Fruit fly (Drosophila melanogaster) whole organism, embryonic: ENCODE results near the gene pHCl-2.
A peak's percentile ranks its signal among the peaks of the same experiment; 100 is the strongest.

Source experiments
- Abd-B ChIP-seq: fragments of 200-800 bp; sonication (Bioruptor generic); optimal IDR thresholded peaks from 2 replicates; lab custom pipeline; 2018; ENCODE audit warnings: missing biosample characterization, mild to moderate bottlenecking, missing genetic modification characterization, moderate library complexity
- Ada2b ChIP-seq: fragments of 200-800 bp; sonication (Bioruptor generic); IDR thresholded peaks from 2 replicates; pipeline ENCODE4 v1.3.6; 2022; ENCODE audit warnings: missing biosample characterization, missing genetic modification characterization
- Atf3 ChIP-seq: fragments of 200-800 bp; sonication (Bioruptor generic); optimal IDR thresholded peaks from 3 replicates; lab custom pipeline; 2016; ENCODE audit warnings: missing biosample characterization, missing genetic modification characterization
- BEAF-32 ChIP-seq: fragments of 200-800 bp; sonication (Bioruptor generic); optimal IDR thresholded peaks from 3 replicates; lab custom pipeline; 2017; ENCODE audit warnings: missing biosample characterization, missing genetic modification characterization, mild to moderate bottlenecking, moderate library complexity, missing genetic modification reagents
- CG10267 ChIP-seq: fragments of 200-800 bp; sonication (Bioruptor generic); optimal IDR thresholded peaks from 2 replicates; lab custom pipeline; 2018; ENCODE audit warnings: missing biosample characterization, mild to moderate bottlenecking, missing genetic modification characterization, moderate library complexity
- CG10431 ChIP-seq: fragments of 200-800 bp; sonication (Bioruptor generic); optimal IDR thresholded peaks from 3 replicates; lab custom pipeline; 2018; ENCODE audit warnings: missing biosample characterization, mild to moderate bottlenecking, missing genetic modification characterization
- CG11093 ChIP-seq: fragments of 200-800 bp; sonication (Bioruptor generic); IDR thresholded peaks from 3 replicates; pipeline ENCODE4 v1.3.6; 2022; ENCODE audit warnings: missing biosample characterization, missing genetic modification characterization
- CG11504 ChIP-seq: fragments of 200-800 bp; sonication (Bioruptor generic); optimal IDR thresholded peaks from 3 replicates; lab custom pipeline; 2019; ENCODE audit warnings: missing biosample characterization, mild to moderate bottlenecking, missing genetic modification characterization, moderate library complexity
- CG12942 ChIP-seq: fragments of 200-800 bp; sonication (Bioruptor generic); optimal IDR thresholded peaks from 3 replicates; lab custom pipeline; 2016; ENCODE audit warnings: missing biosample characterization, missing genetic modification characterization
- CG13624 ChIP-seq: fragments of 200-800 bp; sonication (Bioruptor generic); optimal IDR thresholded peaks from 2 replicates; lab custom pipeline; 2016; ENCODE audit warnings: missing biosample characterization, missing genetic modification characterization
- CG14965 ChIP-seq: fragments of 200-800 bp; sonication (Bioruptor generic); optimal IDR thresholded peaks from 2 replicates; lab custom pipeline; 2016; ENCODE audit warnings: missing biosample characterization, missing genetic modification characterization, borderline replicate concordance
- CG18011 ChIP-seq: fragments of 200-800 bp; sonication (Bioruptor generic); optimal IDR thresholded peaks from 2 replicates; lab custom pipeline; 2017; ENCODE audit warnings: missing biosample characterization, missing genetic modification characterization, mild to moderate bottlenecking, moderate library complexity, missing genotype
- CG32532 ChIP-seq: fragments of 200-800 bp; sonication (Bioruptor generic); IDR thresholded peaks from 2 replicates; pipeline ENCODE4 v1.3.6; 2022; ENCODE audit warnings: missing biosample characterization, missing genetic modification characterization
- CG4328 ChIP-seq: fragments of 200-800 bp; sonication (Bioruptor generic); optimal IDR thresholded peaks from 3 replicates; lab custom pipeline; 2017; ENCODE audit warnings: missing biosample characterization, missing genetic modification reagents, missing genetic modification characterization
- CG5245 ChIP-seq: fragments of 200-800 bp; sonication (Bioruptor generic); optimal IDR thresholded peaks from 3 replicates; lab custom pipeline; 2016; ENCODE audit warnings: missing biosample characterization, missing genetic modification characterization
- CG6254 ChIP-seq: fragments of 200-800 bp; sonication (Bioruptor generic); optimal IDR thresholded peaks from 3 replicates; lab custom pipeline; 2017; ENCODE audit warnings: mild to moderate bottlenecking, missing biosample characterization, missing genetic modification reagents, missing genetic modification characterization
- CG6654 ChIP-seq: fragments of 200-800 bp; sonication (Bioruptor generic); optimal IDR thresholded peaks from 2 replicates; lab custom pipeline; 2017; ENCODE audit warnings: missing biosample characterization, mild to moderate bottlenecking, missing genetic modification characterization
- CG6791 ChIP-seq: fragments of 200-800 bp; sonication (Bioruptor generic); IDR thresholded peaks from 3 replicates; pipeline ENCODE4 v1.3.6; 2022; ENCODE audit warnings: missing biosample characterization, missing genetic modification characterization; ENCODE audit not compliant: partially characterized antibody
- CG7928 ChIP-seq: fragments of 200-800 bp; sonication (Bioruptor generic); optimal IDR thresholded peaks from 2 replicates; lab custom pipeline; 2017; ENCODE audit warnings: missing biosample characterization, mild to moderate bottlenecking, missing genetic modification characterization
- CG8089 ChIP-seq: fragments of 200-800 bp; sonication (Bioruptor generic); optimal IDR thresholded peaks from 3 replicates; lab custom pipeline; 2016; ENCODE audit warnings: missing biosample characterization, missing genetic modification characterization
- CG8478 ChIP-seq: fragments of >200 bp; optimal IDR thresholded peaks from 2 replicates; lab custom pipeline; 2018
- CG8924 ChIP-seq: fragments of 200-800 bp; optimal IDR thresholded peaks from 3 replicates; lab custom pipeline; 2019; ENCODE audit warnings: missing biosample characterization, mild to moderate bottlenecking, missing genetic modification characterization, moderate library complexity
- CG9797 ChIP-seq: fragments of 200-800 bp; sonication (Bioruptor generic); optimal IDR thresholded peaks from 3 replicates; lab custom pipeline; 2018; ENCODE audit warnings: missing biosample characterization, mild to moderate bottlenecking, missing genetic modification characterization
- D ChIP-seq, 2 experiments: fragments of 200-800 bp in 1 of 2; fragments of >200 bp in 1 of 2; sonication (Bioruptor generic) in 1 of 2; optimal IDR thresholded peaks; 2 replicates in 1 of 2; 3 replicates in 1 of 2; lab custom pipeline; 2017; ENCODE audit warnings: mild to moderate bottlenecking in 1 of 2, missing biosample characterization in 1 of 2, missing genetic modification characterization in 1 of 2, missing genetic modification reagents in 1 of 2
- D19A ChIP-seq: fragments of 200-800 bp; optimal IDR thresholded peaks from 3 replicates; lab custom pipeline; 2019; ENCODE audit warnings: missing biosample characterization, mild to moderate bottlenecking, missing genetic modification characterization, moderate library complexity
- NC2α ChIP-seq: fragments of 200-800 bp; sonication (Bioruptor generic); optimal IDR thresholded peaks from 2 replicates; lab custom pipeline; 2016; ENCODE audit warnings: missing biosample characterization, missing genetic modification characterization
- Oaz ChIP-seq: fragments of 200-800 bp; sonication (Bioruptor generic); IDR thresholded peaks from 2 replicates; pipeline ENCODE4 v1.3.6; 2022; ENCODE audit warnings: missing biosample characterization, missing genetic modification characterization
- Rfx ChIP-seq: fragments of 200-800 bp; sonication (Bioruptor generic); IDR thresholded peaks from 2 replicates; pipeline ENCODE4 v1.3.6; 2022; ENCODE audit warnings: missing biosample characterization, missing genetic modification characterization
- Sox100B ChIP-seq: fragments of 200-800 bp; sonication (Bioruptor generic); optimal IDR thresholded peaks from 3 replicates; lab custom pipeline; 2018; ENCODE audit warnings: missing biosample characterization, mild to moderate bottlenecking, missing genetic modification characterization
- Sry-β ChIP-seq: fragments of 200-800 bp; sonication (Bioruptor generic); optimal IDR thresholded peaks from 2 replicates; lab custom pipeline; 2018; ENCODE audit warnings: missing biosample characterization, mild to moderate bottlenecking, missing genetic modification characterization, moderate library complexity
- Xrp1 ChIP-seq: fragments of 200-800 bp; sonication (Bioruptor generic); IDR thresholded peaks from 2 replicates; pipeline ENCODE4 v1.3.6; 2022; ENCODE audit warnings: missing biosample characterization, missing genetic modification characterization
- ap ChIP-seq: fragments of 200-800 bp; sonication (Bioruptor generic); IDR thresholded peaks from 2 replicates; pipeline ENCODE4 v1.3.6; 2022; ENCODE audit warnings: missing biosample characterization, missing genetic modification characterization
- bab2 ChIP-seq: fragments of 200-800 bp; sonication (Bioruptor generic); optimal IDR thresholded peaks from 2 replicates; lab custom pipeline; 2016; ENCODE audit warnings: missing biosample characterization, missing genetic modification characterization
- cg ChIP-seq: fragments of 200-800 bp; sonication (Bioruptor generic); optimal IDR thresholded peaks from 3 replicates; lab custom pipeline; 2019; ENCODE audit warnings: missing biosample characterization, mild to moderate bottlenecking, missing genetic modification characterization, moderate library complexity
- dati ChIP-seq: fragments of 200-800 bp; sonication (Bioruptor generic); IDR thresholded peaks from 2 replicates; pipeline ENCODE4 v1.3.6; 2022; ENCODE audit warnings: missing biosample characterization, missing genetic modification characterization
- emc ChIP-seq: fragments of 200-800 bp; sonication (Bioruptor generic); optimal IDR thresholded peaks from 2 replicates; lab custom pipeline; 2016; ENCODE audit warnings: missing biosample characterization, missing genetic modification characterization
- en ChIP-seq: fragments of 200-800 bp; sonication (Bioruptor generic); optimal IDR thresholded peaks from 2 replicates; lab custom pipeline; 2016; ENCODE audit warnings: missing biosample characterization, missing genetic modification characterization
- hkb ChIP-seq, 2 experiments: fragments of 200-800 bp in 1 of 2; fragments of >200 bp in 1 of 2; sonication (Bioruptor generic) in 1 of 2; IDR thresholded peaks in 1 of 2; optimal IDR thresholded peaks in 1 of 2; 2 replicates each; pipeline versions ENCODE4 v1.3.6 to Lab custom; 2017 to 2022; ENCODE audit warnings: missing biosample characterization in 1 of 2, missing genetic modification characterization in 1 of 2
- jigr1 ChIP-seq: fragments of 200-800 bp; sonication (Bioruptor generic); IDR thresholded peaks from 3 replicates; pipeline ENCODE4 v1.3.6; 2022; ENCODE audit warnings: missing biosample characterization, missing genetic modification characterization
- nom ChIP-seq: fragments of 200-800 bp; sonication (Bioruptor generic); optimal IDR thresholded peaks from 2 replicates; lab custom pipeline; 2017; ENCODE audit warnings: missing biosample characterization, missing genetic modification characterization, mild to moderate bottlenecking, moderate library complexity, missing genetic modification reagents
- pros ChIP-seq: fragments of 200-800 bp; sonication (Bioruptor generic); optimal IDR thresholded peaks from 3 replicates; lab custom pipeline; 2019; ENCODE audit warnings: missing biosample characterization, mild to moderate bottlenecking, missing genetic modification characterization, moderate library complexity
- rib ChIP-seq: fragments of 200-800 bp; sonication (Bioruptor generic); IDR thresholded peaks from 2 replicates; pipeline ENCODE4 v1.3.6; 2022; ENCODE audit warnings: missing biosample characterization, missing genetic modification characterization
- schlank ChIP-seq: fragments of 200-800 bp; sonication (Bioruptor generic); optimal IDR thresholded peaks from 2 replicates; lab custom pipeline; 2018; ENCODE audit warnings: missing biosample characterization, mild to moderate bottlenecking, missing genetic modification characterization
- shn ChIP-seq: fragments of 200-800 bp; sonication (Bioruptor generic); optimal IDR thresholded peaks from 3 replicates; lab custom pipeline; 2016; ENCODE audit warnings: missing biosample characterization, missing genetic modification characterization
- so ChIP-seq: fragments of 200-800 bp; sonication (Bioruptor generic); IDR thresholded peaks from 3 replicates; pipeline ENCODE4 v1.3.6; 2022; ENCODE audit warnings: missing biosample characterization, missing genetic modification characterization
- stc ChIP-seq: fragments of 200-800 bp; sonication (Bioruptor generic); IDR thresholded peaks from 2 replicates; pipeline ENCODE4 v1.3.6; 2022; ENCODE audit warnings: missing biosample characterization, missing genetic modification characterization
- tgo ChIP-seq: fragments of 200-800 bp; sonication (Bioruptor generic); IDR thresholded peaks from 3 replicates; pipeline ENCODE4 v1.3.6; 2022; ENCODE audit warnings: missing biosample characterization, missing genetic modification characterization
- trh ChIP-seq: fragments of 200-800 bp; sonication (Bioruptor generic); optimal IDR thresholded peaks from 2 replicates; lab custom pipeline; 2016; ENCODE audit warnings: missing biosample characterization, missing genetic modification characterization
- wek ChIP-seq: fragments of 200-800 bp; sonication (Bioruptor generic); optimal IDR thresholded peaks from 3 replicates; lab custom pipeline; 2018; ENCODE audit warnings: missing biosample characterization, mild to moderate bottlenecking, missing genetic modification characterization, moderate library complexity
- zen2 ChIP-seq: fragments of 200-800 bp; sonication (Bioruptor generic); IDR thresholded peaks from 3 replicates; pipeline ENCODE4 v1.3.6; 2022; ENCODE audit warnings: missing biosample characterization, missing genetic modification characterization; ENCODE audit not compliant: partially characterized antibody

The pHCl-2 gene

dm6 chr3R:31325055-31325454 lies 19.9 kb upstream of the pHCl-2 start (continued):
- TF ChIP-seq CG8478 (lab: Kevin White, UChicago): no peak
- TF ChIP-seq Ada2b (GFP tag; lab: Robert Waterston, UW): peak; percentile 76
- TF ChIP-seq Rfx (GFP tag; lab: Robert Waterston, UW): peak; percentile 75; the same call in 1 of the 2 replicates
- TF ChIP-seq CG18011 (GFP tag; lab: Kevin White, UChicago): peak; percentile 1
- TF ChIP-seq nom (GFP tag; lab: Kevin White, UChicago): no peak
- peak; percentile 80 for TF ChIP-seq stc
- no peak for TF ChIP-seq D (optimal IDR thresholded peaks at IDR 0.05; lab: Kevin White, UChicago)
- peak; percentile 71 for TF ChIP-seq D (GFP tag; optimal IDR thresholded peaks at IDR 0.05; lab: Kevin White, UChicago)
- TF ChIP-seq CG9797 (GFP tag; lab: Kevin White, UChicago): no peak
- TF ChIP-seq CG4328: no peak
- no peak for TF ChIP-seq CG13624 (GFP tag; lab: Kevin White, UChicago)
- TF ChIP-seq Oaz (GFP tag; lab: Robert Waterston, UW): peak; percentile 62; the same call in 1 of the 2 replicates
- peak; percentile 66 for TF ChIP-seq D19A (tag; lab: Kevin White, UChicago)
- TF ChIP-seq CG10431: no peak
- TF ChIP-seq emc (GFP tag; lab: Kevin White, UChicago): no peak
- TF ChIP-seq NC2α (GFP tag; lab: Kevin White, UChicago): no peak
- peak; percentile 73 for TF ChIP-seq ap
- no peak for TF ChIP-seq Abd-B (GFP tag; lab: Kevin White, UChicago)
- no peak for TF ChIP-seq hkb (optimal IDR thresholded peaks at IDR 0.05; lab: Kevin White, UChicago)
- TF ChIP-seq hkb (GFP tag; IDR thresholded peaks at IDR 0.05; lab: Robert Waterston, UW): peak; percentile 86
- TF ChIP-seq dati: 0 out of 2 replicates have a peak, but pooled peaks have one; percentile 44
- no peak for TF ChIP-seq zen2 (GFP tag; lab: Robert Waterston, UW)
- TF ChIP-seq pros: no peak
- TF ChIP-seq CG11093 (GFP tag; lab: Robert Waterston, UW): peak; percentile 70; the same call in 2 of the 3 replicates
- peak; percentile 23 for TF ChIP-seq CG12942 (GFP tag; lab: Kevin White, UChicago)
- TF ChIP-seq CG6654 (GFP tag; lab: Kevin White, UChicago): peak; percentile 50
- TF ChIP-seq CG5245 (GFP tag; lab: Kevin White, UChicago): peak; percentile 80
- peak; percentile 78; the same call in 1 of the 3 replicates for TF ChIP-seq so (GFP tag; lab: Robert Waterston, UW)
- TF ChIP-seq CG8089: no peak
- no peak for TF ChIP-seq CG14965 (GFP tag; lab: Kevin White, UChicago)
- peak; percentile 74 for TF ChIP-seq CG8924 (tag; lab: Kevin White, UChicago)
- TF ChIP-seq Sry-β: peak; percentile 13
- TF ChIP-seq schlank (tag; lab: Kevin White, UChicago): no peak
- TF ChIP-seq bab2: no peak
- no peak for TF ChIP-seq CG6791 (GFP tag; lab: Robert Waterston, UW)
- peak; percentile 77 for TF ChIP-seq Xrp1 (GFP tag; lab: Robert Waterston, UW)
- TF ChIP-seq cg: no peak
- TF ChIP-seq Sox100B (GFP tag; lab: Kevin White, UChicago): peak; percentile 80
- peak; percentile 75 for TF ChIP-seq tgo (GFP tag; lab: Robert Waterston, UW)
- TF ChIP-seq wek (GFP tag; lab: Kevin White, UChicago): peak; percentile 14
- TF ChIP-seq jigr1 (GFP tag; lab: Robert Waterston, UW): 0 out of 3 replicates have a peak, but pooled peaks have one; percentile 58
- TF ChIP-seq Atf3 (GFP tag; lab: Kevin White, UChicago): no peak
- no peak for TF ChIP-seq en
- TF ChIP-seq CG7928 (GFP tag; lab: Kevin White, UChicago): peak; percentile 20
- no peak for TF ChIP-seq BEAF-32 (GFP tag; lab: Kevin White, UChicago)
- TF ChIP-seq CG10267 (tag; lab: Kevin White, UChicago): peak; percentile 70
- peak; percentile 78 for TF ChIP-seq CG32532 (GFP tag; lab: Robert Waterston, UW)
- no peak for TF ChIP-seq trh (GFP tag; lab: Kevin White, UChicago)
- TF ChIP-seq shn (GFP tag; lab: Kevin White, UChicago): no peak
- peak; percentile 88 for TF ChIP-seq CG11504 (tag; lab: Kevin White, UChicago)
- 0 out of 2 replicates have a peak, but pooled peaks have one; percentile 46 for TF ChIP-seq rib
- peak; percentile 55 for TF ChIP-seq CG6254 (GFP tag; lab: Kevin White, UChicago)
